Worm (Caenorhabditis elegans): ENCODE results near the gene pei-2.

Gene pei-2

DNA sequence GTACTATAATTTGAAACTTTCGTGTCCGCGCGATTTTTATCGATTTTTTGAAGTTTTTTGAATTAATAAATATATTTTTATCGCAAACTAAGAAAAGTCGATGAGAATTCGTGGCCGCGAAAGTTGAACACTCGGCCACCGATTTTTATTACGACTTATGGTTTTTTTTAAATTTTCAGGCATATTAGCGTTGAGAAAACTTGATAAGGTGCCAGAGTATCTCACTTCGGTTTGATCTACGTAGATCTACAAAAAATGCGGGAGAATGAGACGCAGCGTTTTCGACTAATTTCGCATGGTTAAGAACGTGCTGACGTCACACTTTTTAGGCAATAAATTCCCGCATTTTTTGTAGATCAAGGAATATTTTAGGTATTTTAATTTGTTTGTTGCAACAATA is at the start of gene pei-2:
Gene pei-2, minus strand, starts transcription at position 101 of the 400 bp plus-strand sequence.
- TF ChIP-seq flt-1 (GFP tag; IDR thresholded peaks at IDR 0.05) (no peak), med-1 (GFP tag; optimal IDR thresholded peaks at IDR 0.05; ENCODE audit: insufficient read depth) (no peak), ztf-29 (GFP tag; IDR thresholded peaks at IDR 0.05) (no peak), klf-2 (GFP tag; conservative IDR thresholded peaks at IDR 0.05) (no peak), tab-1 (GFP tag; IDR thresholded peaks at IDR 0.05) (no peak), ztf-23 (GFP tag; IDR thresholded peaks at IDR 0.05) (no peak), ref-1 (GFP tag; conservative IDR thresholded peaks at IDR 0.05) (no peak), cog-1 (tag; optimal IDR thresholded peaks at IDR 0.05) (no peak), T22C8.4 (GFP tag; IDR thresholded peaks at IDR 0.05) (no peak)

DNA sequence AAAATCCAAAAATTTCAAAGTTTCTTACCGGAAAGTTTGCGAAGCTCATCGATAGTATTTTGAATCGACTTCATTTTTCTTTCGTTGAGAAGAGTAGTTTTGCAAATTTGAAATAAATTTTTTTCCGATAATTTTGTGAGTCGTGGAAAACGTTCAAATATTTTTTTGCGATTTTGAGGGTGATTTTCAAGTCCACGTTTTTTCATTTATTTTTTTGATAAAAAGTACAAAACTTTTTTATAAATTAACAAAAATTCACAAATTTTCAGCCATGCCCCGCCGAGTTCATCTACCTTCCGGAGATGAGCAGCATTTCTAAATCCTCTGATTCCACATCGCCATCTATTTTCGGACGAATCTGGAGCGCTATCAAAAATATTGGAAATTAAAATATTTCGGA is 44.2 kb upstream of the pei-2 start, which contains the start of gene K10C9.7:
Gene K10C9.7, minus strand, starts transcription at position 101 of the 400 bp plus-strand sequence.
- TF ChIP-seq tab-1 (GFP tag; IDR thresholded peaks at IDR 0.05) (no peak), ref-1 (GFP tag; conservative IDR thresholded peaks at IDR 0.05) (no peak), flt-1 (GFP tag; IDR thresholded peaks at IDR 0.05) (no peak), med-1 (GFP tag; optimal IDR thresholded peaks at IDR 0.05; ENCODE audit: insufficient read depth) (no peak), cog-1 (tag; optimal IDR thresholded peaks at IDR 0.05) (no peak), ztf-23 (GFP tag; IDR thresholded peaks at IDR 0.05) (no peak), T22C8.4 (GFP tag; IDR thresholded peaks at IDR 0.05) (no peak)

DNA sequence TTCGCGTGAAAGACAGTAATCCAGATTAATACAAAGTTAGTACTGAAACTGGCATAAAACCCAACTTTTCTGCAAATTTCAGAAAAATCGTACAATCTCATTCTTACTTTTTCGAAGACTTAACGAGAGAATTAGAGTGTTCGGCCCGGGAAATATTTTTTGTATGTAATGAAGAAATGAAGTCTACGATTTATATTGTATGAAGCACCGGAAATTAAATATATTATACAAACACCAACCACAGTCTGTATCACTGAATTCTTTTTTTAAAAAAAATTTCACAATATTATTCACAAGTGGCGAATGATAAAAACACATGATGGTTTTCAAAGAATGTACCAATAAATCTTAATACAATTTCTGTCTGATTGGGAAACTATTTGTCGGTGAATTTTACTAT is 41.2 kb upstream of the pei-2 start, which contains the start of gene str-67:
Gene str-67, minus strand, starts transcription at position 101 of the 400 bp plus-strand sequence.
- no peak for TF ChIP-seq med-1 (GFP tag; optimal IDR thresholded peaks at IDR 0.05; ENCODE audit: insufficient read depth)
- no peak for TF ChIP-seq klf-2 (GFP tag; conservative IDR thresholded peaks at IDR 0.05)
- no peak for TF ChIP-seq tab-1 (GFP tag; IDR thresholded peaks at IDR 0.05)
- TF ChIP-seq cog-1 (tag; optimal IDR thresholded peaks at IDR 0.05), result no peak
- no peak for TF ChIP-seq T22C8.4 (GFP tag; IDR thresholded peaks at IDR 0.05)
- TF ChIP-seq flt-1 (GFP tag; IDR thresholded peaks at IDR 0.05), result no peak
- TF ChIP-seq ztf-29 (GFP tag; IDR thresholded peaks at IDR 0.05), result no peak
- no peak for TF ChIP-seq ref-1 (GFP tag; conservative IDR thresholded peaks at IDR 0.05)
- TF ChIP-seq ztf-23 (GFP tag; IDR thresholded peaks at IDR 0.05), result no peak

DNA sequence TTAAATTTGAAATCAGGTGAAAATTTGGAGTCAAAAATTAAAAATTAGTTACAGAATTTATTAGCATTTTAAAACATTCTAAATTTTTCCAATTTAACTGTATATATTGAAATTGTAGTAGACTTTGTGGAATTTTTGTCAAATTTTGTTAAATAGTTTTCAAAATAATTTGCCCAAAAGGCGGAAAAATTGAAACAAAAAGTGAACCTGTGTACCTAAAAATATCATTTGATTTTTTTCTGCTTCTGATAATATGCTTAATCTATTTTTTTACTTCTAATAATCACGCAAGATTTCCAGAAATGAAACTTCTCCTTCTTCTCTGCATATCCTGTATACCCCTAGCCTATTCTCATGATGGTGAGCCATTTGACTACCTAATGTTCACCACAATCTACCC is 38.0 kb upstream of the pei-2 start, which contains the start of gene rnst-2:
Gene rnst-2, plus strand, starts transcription at position 301 of the 400 bp plus-strand sequence.
- TF ChIP-seq tab-1 (GFP tag; IDR thresholded peaks at IDR 0.05) (no peak), ref-1 (GFP tag; conservative IDR thresholded peaks at IDR 0.05) (no peak), med-1 (GFP tag; optimal IDR thresholded peaks at IDR 0.05; ENCODE audit: insufficient read depth) (no peak), flt-1 (GFP tag; IDR thresholded peaks at IDR 0.05) (no peak), klf-2 (GFP tag; conservative IDR thresholded peaks at IDR 0.05) (no peak), ztf-29 (GFP tag; IDR thresholded peaks at IDR 0.05) (no peak), cog-1 (tag; optimal IDR thresholded peaks at IDR 0.05) (no peak), ztf-23 (GFP tag; IDR thresholded peaks at IDR 0.05) (no peak), T22C8.4 (GFP tag; IDR thresholded peaks at IDR 0.05) (no peak)

DNA sequence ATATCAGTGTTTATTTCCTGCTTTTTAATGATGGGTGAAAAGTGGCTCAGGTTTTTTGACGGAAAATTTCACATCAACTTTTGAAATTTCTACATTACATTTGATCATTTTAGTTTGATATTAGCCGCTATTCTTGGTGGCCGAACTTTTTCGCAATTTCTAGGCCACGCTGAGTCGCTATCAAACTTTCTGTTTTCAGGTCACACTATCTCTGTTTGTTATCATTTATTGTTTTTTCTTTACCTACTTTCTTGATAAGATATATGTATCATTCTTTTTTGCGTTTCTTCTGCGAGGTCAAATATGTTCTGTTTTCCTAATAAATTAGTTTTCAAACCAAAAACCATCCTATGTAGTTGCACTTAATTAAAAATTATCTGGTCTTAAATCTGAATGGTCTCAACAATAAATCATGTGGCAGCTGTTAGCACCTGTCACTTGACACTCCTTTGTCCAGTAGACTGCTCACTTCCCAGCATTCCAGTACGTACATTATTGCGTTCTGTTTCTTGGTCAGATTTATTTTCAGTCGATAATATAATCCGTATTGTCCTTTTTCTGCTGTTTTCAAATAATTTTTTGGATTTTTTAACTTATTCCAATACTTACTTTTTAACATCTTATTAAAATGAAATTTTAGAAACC is 37.1 kb upstream of the pei-2 start:
- TF ChIP-seq ztf-29 (GFP tag; IDR thresholded peaks at IDR 0.05), result no peak
- no peak for TF ChIP-seq cog-1 (tag; optimal IDR thresholded peaks at IDR 0.05)
- no peak for TF ChIP-seq klf-2 (GFP tag; conservative IDR thresholded peaks at IDR 0.05)
- no peak for TF ChIP-seq tab-1 (GFP tag; IDR thresholded peaks at IDR 0.05)
- TF ChIP-seq flt-1 (GFP tag; IDR thresholded peaks at IDR 0.05), result no peak
- no peak for TF ChIP-seq med-1 (GFP tag; optimal IDR thresholded peaks at IDR 0.05; ENCODE audit: insufficient read depth)
- no peak for TF ChIP-seq ref-1 (GFP tag; conservative IDR thresholded peaks at IDR 0.05)
- TF ChIP-seq T22C8.4 (GFP tag; IDR thresholded peaks at IDR 0.05), result no peak
- no peak for TF ChIP-seq ztf-23 (GFP tag; IDR thresholded peaks at IDR 0.05)

DNA sequence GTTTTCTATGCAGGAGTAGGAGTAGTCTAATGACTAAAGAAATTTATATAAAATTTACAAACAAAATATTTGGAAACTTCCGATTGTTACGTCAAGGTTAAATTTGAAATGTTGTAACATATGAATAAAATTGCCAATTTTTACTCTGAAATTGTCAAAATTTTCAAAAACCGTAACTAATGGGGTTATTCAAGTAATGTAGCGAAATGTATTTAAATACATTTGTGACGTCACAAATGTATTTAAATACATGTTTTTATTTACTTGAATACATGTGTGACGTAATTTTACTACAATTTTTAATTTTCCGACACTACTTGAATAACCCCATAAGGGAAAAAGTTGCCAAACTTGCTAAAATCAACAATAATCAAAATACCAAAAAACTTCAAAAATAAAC is 30.1 kb upstream of the pei-2 start:
- TF ChIP-seq cog-1 (tag; optimal IDR thresholded peaks at IDR 0.05) (no peak), T22C8.4 (GFP tag; IDR thresholded peaks at IDR 0.05) (no peak), ref-1 (GFP tag; conservative IDR thresholded peaks at IDR 0.05) (no peak), klf-2 (GFP tag; conservative IDR thresholded peaks at IDR 0.05) (no peak), med-1 (GFP tag; optimal IDR thresholded peaks at IDR 0.05; ENCODE audit: insufficient read depth) (no peak), ztf-29 (GFP tag; IDR thresholded peaks at IDR 0.05) (no peak), tab-1 (GFP tag; IDR thresholded peaks at IDR 0.05) (no peak), flt-1 (GFP tag; IDR thresholded peaks at IDR 0.05) (no peak), ztf-23 (GFP tag; IDR thresholded peaks at IDR 0.05) (no peak)

DNA sequence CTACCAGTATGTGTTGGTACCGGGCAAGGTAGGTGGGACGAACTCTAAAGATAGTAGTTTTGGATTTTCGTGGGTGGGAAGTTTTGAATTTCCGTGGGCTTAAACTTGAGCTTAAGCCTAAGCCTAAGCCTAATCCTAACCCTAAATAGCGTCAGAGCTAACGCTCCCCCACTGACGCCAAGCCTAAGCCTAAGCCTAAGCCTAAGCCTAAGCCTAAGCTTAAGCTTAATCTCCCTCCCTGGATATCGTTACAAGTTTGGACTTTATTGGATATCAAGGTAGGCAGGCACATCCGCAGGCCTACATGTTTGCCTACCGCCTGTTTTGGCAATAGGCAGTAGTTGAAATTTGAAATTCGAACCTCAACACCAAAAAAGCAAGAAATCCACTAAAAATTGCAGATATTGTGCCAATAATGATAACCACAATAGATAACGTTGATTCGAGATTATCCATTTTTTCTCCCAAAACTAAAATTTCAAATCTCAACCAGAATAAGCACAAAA is 29.3 kb upstream of the pei-2 start, which contains the start of gene K10C9.4:
Gene K10C9.4, minus strand, starts transcription at position 456 of the 506 bp plus-strand sequence.
- TF ChIP-seq cog-1 (tag; optimal IDR thresholded peaks at IDR 0.05) (no peak), ztf-29 (GFP tag; IDR thresholded peaks at IDR 0.05) (peak; percentile 23; the same call in 1 of the 2 replicates)

DNA sequence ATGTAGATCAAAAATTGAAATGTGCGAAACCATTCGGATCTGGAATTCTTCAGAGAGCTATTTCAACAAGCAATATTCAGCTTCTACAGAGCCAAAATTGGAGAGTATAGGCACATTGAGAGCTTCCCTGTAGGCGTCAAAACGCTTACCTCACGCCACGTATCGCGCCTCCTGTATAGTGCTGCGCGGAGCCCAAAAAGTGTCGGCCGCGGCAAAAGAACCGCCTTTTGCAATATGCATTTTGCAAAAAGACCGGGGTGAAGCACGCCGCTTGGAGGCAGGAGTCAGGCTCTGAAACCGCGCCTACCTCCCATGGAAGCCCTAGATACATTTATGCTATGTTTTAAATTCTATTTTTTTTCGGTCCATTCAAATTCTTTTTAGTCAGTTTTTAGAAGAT is 28.4 kb upstream of the pei-2 start:
- TF ChIP-seq tab-1 (GFP tag; IDR thresholded peaks at IDR 0.05), result no peak

DNA sequence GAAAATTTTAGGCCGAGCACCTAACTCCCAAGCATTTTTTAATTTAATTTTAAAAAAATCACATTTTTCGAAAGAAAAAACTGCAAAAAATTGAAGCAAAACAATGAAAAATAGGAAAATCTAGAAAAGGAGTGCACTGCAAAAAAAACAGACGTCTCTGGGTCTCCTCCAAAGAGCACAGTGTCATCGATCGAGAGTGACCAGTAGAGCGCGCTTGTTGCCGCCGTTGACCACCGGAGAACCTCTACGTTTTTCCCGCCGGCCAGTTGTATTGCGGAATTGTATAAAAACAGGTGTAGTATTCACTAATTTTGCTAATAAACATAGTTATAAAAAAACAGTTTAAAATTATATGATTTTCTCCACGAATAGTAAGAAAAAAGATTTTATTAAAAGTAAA is 26.1 kb upstream of the pei-2 start:
- peak; percentile 21; the same call in 1 of the 2 replicates for TF ChIP-seq T22C8.4 (GFP tag; IDR thresholded peaks at IDR 0.05)
- no peak for TF ChIP-seq klf-2 (GFP tag; conservative IDR thresholded peaks at IDR 0.05)
- no peak for TF ChIP-seq ztf-29 (GFP tag; IDR thresholded peaks at IDR 0.05)

DNA sequence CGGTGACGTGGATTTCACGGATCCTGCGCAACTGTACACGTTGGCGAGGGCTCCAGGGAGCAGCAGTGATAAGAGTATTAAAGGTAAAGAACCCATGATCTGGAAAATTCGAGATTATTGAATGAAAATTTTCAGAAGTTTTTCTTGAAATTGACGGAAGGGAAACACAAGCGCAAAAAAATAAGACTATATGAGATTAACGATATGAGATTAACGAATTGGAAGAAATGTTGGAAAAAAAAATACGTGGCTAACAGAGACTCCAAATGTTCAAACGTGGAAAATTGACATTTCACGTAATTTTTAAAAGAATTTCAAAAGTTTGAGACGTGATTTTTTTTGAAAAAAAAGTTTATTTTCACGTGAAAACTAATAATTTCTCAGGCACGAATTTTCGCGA is 25.2 kb upstream of the pei-2 start, which contains the start of gene nra-4:
Gene nra-4, minus strand, starts transcription at position 101 of the 400 bp plus-strand sequence.
- TF ChIP-seq flt-1 (GFP tag; IDR thresholded peaks at IDR 0.05) (no peak), klf-2 (GFP tag; conservative IDR thresholded peaks at IDR 0.05) (no peak), T22C8.4 (GFP tag; IDR thresholded peaks at IDR 0.05) (no peak), cog-1 (tag; optimal IDR thresholded peaks at IDR 0.05) (no peak), tab-1 (GFP tag; IDR thresholded peaks at IDR 0.05) (no peak), ztf-29 (GFP tag; IDR thresholded peaks at IDR 0.05) (no peak), med-1 (GFP tag; optimal IDR thresholded peaks at IDR 0.05; ENCODE audit: insufficient read depth) (no peak), ref-1 (GFP tag; conservative IDR thresholded peaks at IDR 0.05) (no peak), ztf-23 (GFP tag; IDR thresholded peaks at IDR 0.05) (no peak)

All from whole organism, midembryonic.